Worm (Caenorhabditis elegans): ENCODE results near the gene F32G8.2.

- TF ChIP-seq gmeb-2 (tag; optimal IDR thresholded peaks at IDR 0.05) (no peak), ttx-3 (tag; optimal IDR thresholded peaks at IDR 0.05) (no peak), fkh-10 (GFP tag; optimal IDR thresholded peaks at IDR 0.05) (no peak), syd-9 (tag; optimal IDR thresholded peaks at IDR 0.05) (no peak), hlh-30 (tag; optimal IDR thresholded peaks at IDR 0.05; ENCODE audit: insufficient read depth) (no peak), F13H6.1 (tag; optimal IDR thresholded peaks at IDR 0.05) (no peak), sox-4 (tag; optimal IDR thresholded peaks at IDR 0.05) (no peak), lin-11 (tag; optimal IDR thresholded peaks at IDR 0.05) (no peak), unc-86 (tag; optimal IDR thresholded peaks at IDR 0.05) (no peak), ceh-24 (tag; optimal IDR thresholded peaks at IDR 0.05) (no peak), ceh-48 (tag; optimal IDR thresholded peaks at IDR 0.05) (no peak), ama-1 (optimal IDR thresholded peaks at IDR 0.05) (no peak), dmd-4 (tag; optimal IDR thresholded peaks at IDR 0.05; ENCODE audit: borderline replicate concordance) (no peak), rnt-1 (tag; optimal IDR thresholded peaks at IDR 0.05) (no peak)
Observed at ce11 chrV:10557094-10557493, 7.3 kb downstream of the F32G8.2 start.

All from whole organism, late embryonic.